Fruit fly (Drosophila melanogaster) whole organism, wandering third instar larva: ENCODE data around the gene CadN2.

Source experiments
- Abd-B ChIP-seq: fragments of >200 bp; optimal IDR thresholded peaks from 2 replicates; lab custom pipeline; 2017; ENCODE audit warnings: missing biosample characterization, missing genetic modification characterization
- CG9705 ChIP-seq: fragments of 200-800 bp; sonication (Bioruptor generic); optimal IDR thresholded peaks from 2 replicates; lab custom pipeline; 2018; ENCODE audit warnings: missing biosample characterization, mild to moderate bottlenecking, missing genetic modification characterization
- Dfd ChIP-seq: fragments of >200 bp; optimal IDR thresholded peaks from 2 replicates; lab custom pipeline; 2017; ENCODE audit warnings: missing biosample characterization, missing genetic modification characterization
- Dif ChIP-seq: fragments of 200-275, 200-300 bp; sonication (Bioruptor generic); optimal IDR thresholded peaks from 2 replicates; lab custom pipeline; 2018; ENCODE audit warnings: missing biosample characterization, missing genetic modification characterization; ENCODE audit not compliant: partially characterized antibody
- GATAd ChIP-seq: sonication (Bioruptor generic); optimal IDR thresholded peaks from 2 replicates; lab custom pipeline; 2016; ENCODE audit warnings: missing biosample characterization, missing genetic modification characterization
- HLH106 ChIP-seq: fragments of 200-800 bp; optimal IDR thresholded peaks from 3 replicates; lab custom pipeline; 2019; ENCODE audit warnings: missing biosample characterization, mild to moderate bottlenecking, missing genetic modification characterization, moderate library complexity
- Hnf4 ChIP-seq: fragments of 200-800 bp; sonication (Bioruptor generic); optimal IDR thresholded peaks from 2 replicates; lab custom pipeline; 2016; ENCODE audit warnings: missing biosample characterization, mild to moderate bottlenecking, missing genetic modification characterization
- Jra ChIP-seq: sonication (Bioruptor generic); optimal IDR thresholded peaks from 2 replicates; lab custom pipeline; 2016; ENCODE audit warnings: missing biosample characterization, missing genetic modification characterization
- Myc ChIP-seq: fragments of >200 bp; optimal IDR thresholded peaks from 2 replicates; lab custom pipeline; 2017
- OdsH ChIP-seq: fragments of 200-800 bp; sonication (Bioruptor generic); optimal IDR thresholded peaks from 2 replicates; lab custom pipeline; 2016; ENCODE audit warnings: missing biosample characterization, mild to moderate bottlenecking, missing genetic modification characterization
- Rel ChIP-seq, 2 experiments: fragments of 200-800 bp; sonication (Bioruptor generic) in 1 of 2; optimal IDR thresholded peaks; 2 replicates in 1 of 2; 3 replicates in 1 of 2; lab custom pipeline; 2016 to 2019; ENCODE audit warnings: mild to moderate bottlenecking in 2 of 2, missing biosample characterization in 2 of 2, missing genetic modification characterization in 2 of 2, moderate library complexity in 1 of 2
- Sp1 ChIP-seq: fragments of 200-800 bp; sonication (Bioruptor generic); optimal IDR thresholded peaks from 3 replicates; lab custom pipeline; 2019; ENCODE audit warnings: missing biosample characterization, mild to moderate bottlenecking, missing genetic modification characterization, moderate library complexity
- Vsx2 ChIP-seq: fragments of 200-300, 225-300 bp; sonication (Bioruptor generic); optimal IDR thresholded peaks from 2 replicates; lab custom pipeline; 2018; ENCODE audit warnings: missing biosample characterization, missing genetic modification characterization; ENCODE audit not compliant: partially characterized antibody
- br ChIP-seq: fragments of 200-800 bp; sonication (Bioruptor generic); optimal IDR thresholded peaks from 2 replicates; lab custom pipeline; 2016; ENCODE audit warnings: missing biosample characterization, missing genetic modification characterization
- brk ChIP-seq: fragments of 200-800 bp; sonication (Bioruptor generic); optimal IDR thresholded peaks from 2 replicates; lab custom pipeline; 2016; ENCODE audit warnings: missing biosample characterization, mild to moderate bottlenecking, missing genetic modification characterization
- dl ChIP-seq, 2 experiments: fragments of 175-275, 200-275 bp in 1 of 2; fragments of 200-275 bp in 1 of 2; sonication (Bioruptor generic); optimal IDR thresholded peaks; lab custom pipeline; 2018; ENCODE audit warnings: mild to moderate bottlenecking in 2 of 2, missing biosample characterization in 2 of 2, missing genetic modification characterization in 2 of 2, moderate library complexity in 2 of 2; ENCODE audit not compliant: partially characterized antibody in 2 of 2, insufficient read depth in 1 of 2
- dmrt93B ChIP-seq: fragments of 200-800 bp; sonication (Bioruptor generic); optimal IDR thresholded peaks from 2 replicates; lab custom pipeline; 2018; ENCODE audit warnings: missing biosample characterization, mild to moderate bottlenecking, missing genetic modification characterization
- dsf ChIP-seq: sonication (Bioruptor generic); optimal IDR thresholded peaks from 2 replicates; lab custom pipeline; 2016; ENCODE audit warnings: missing biosample characterization, missing genetic modification characterization, borderline replicate concordance
- ey ChIP-seq: fragments of 200-800 bp; sonication (Bioruptor generic); optimal IDR thresholded peaks from 2 replicates; lab custom pipeline; 2016; ENCODE audit warnings: missing biosample characterization, missing genetic modification characterization
- foxo ChIP-seq, 2 experiments: fragments of 200-800 bp; sonication (Bioruptor generic); optimal IDR thresholded peaks; 2 replicates in 1 of 2; 3 replicates in 1 of 2; lab custom pipeline; 2016 to 2017; ENCODE audit warnings: missing biosample characterization in 2 of 2, missing genetic modification characterization in 2 of 2
- fru ChIP-seq: fragments of 200-800 bp; sonication (Bioruptor generic); optimal IDR thresholded peaks from 3 replicates; lab custom pipeline; 2016; ENCODE audit warnings: missing biosample characterization, mild to moderate bottlenecking, missing genetic modification characterization
- h ChIP-seq: fragments of 200-800 bp; sonication (Bioruptor generic); optimal IDR thresholded peaks from 3 replicates; lab custom pipeline; 2016; ENCODE audit warnings: missing biosample characterization, mild to moderate bottlenecking, missing genetic modification characterization
- jim ChIP-seq: fragments of 175-275, 200-325 bp; sonication (Bioruptor generic); optimal IDR thresholded peaks from 2 replicates; lab custom pipeline; 2016; ENCODE audit warnings: missing biosample characterization, mild to moderate bottlenecking, missing genetic modification characterization
- lola ChIP-seq: fragments of >200 bp; optimal IDR thresholded peaks from 2 replicates; lab custom pipeline; 2017; ENCODE audit warnings: missing biosample characterization, missing genetic modification characterization
- pan ChIP-seq: fragments of >200 bp; optimal IDR thresholded peaks from 2 replicates; lab custom pipeline; 2017
- psq ChIP-seq: fragments of 200-800 bp; sonication (Bioruptor generic); optimal IDR thresholded peaks from 3 replicates; lab custom pipeline; 2017; ENCODE audit warnings: missing biosample characterization, mild to moderate bottlenecking, missing genetic modification characterization, moderate library complexity
- rgr ChIP-seq: fragments of 200-800 bp; sonication (Bioruptor generic); optimal IDR thresholded peaks from 3 replicates; lab custom pipeline; 2016; ENCODE audit warnings: missing biosample characterization, mild to moderate bottlenecking, missing genetic modification characterization
- sage ChIP-seq: fragments of 200-800 bp; sonication (Bioruptor generic); optimal IDR thresholded peaks from 2 replicates; lab custom pipeline; 2016; ENCODE audit warnings: missing biosample characterization, mild to moderate bottlenecking, missing genetic modification characterization
- sv ChIP-seq: fragments of 200-800 bp; sonication (Bioruptor generic); optimal IDR thresholded peaks from 3 replicates; lab custom pipeline; 2016; ENCODE audit warnings: missing biosample characterization, missing genetic modification characterization
- tai ChIP-seq: sonication (Bioruptor generic); optimal IDR thresholded peaks from 2 replicates; lab custom pipeline; 2016; ENCODE audit warnings: missing biosample characterization, missing genetic modification characterization
- usp ChIP-seq: fragments of >200 bp; optimal IDR thresholded peaks from 2 replicates; lab custom pipeline; 2017; ENCODE audit warnings: missing biosample characterization, missing genetic modification characterization

Gene CadN2

DNA sequence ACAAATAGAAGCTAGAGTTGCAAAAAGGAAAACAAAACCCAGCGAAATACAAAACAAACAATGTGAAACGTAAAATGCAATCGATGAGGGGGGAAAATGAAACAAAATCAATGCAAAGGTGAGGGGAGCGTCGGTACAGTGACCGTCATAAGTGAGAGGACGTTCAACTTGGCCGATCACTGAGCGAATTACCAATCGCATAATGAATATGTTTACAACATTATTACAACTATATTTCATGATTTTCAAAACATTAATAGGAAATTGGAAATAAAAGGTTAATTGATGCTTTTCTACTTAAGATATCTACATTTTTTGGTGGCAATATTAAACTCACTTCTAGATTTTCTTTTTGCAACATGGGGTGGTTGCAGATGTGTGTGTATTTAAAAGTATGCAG, 129.6 kb downstream of the CadN2 start:
- TF ChIP-seq ey: no peak
- no peak for TF ChIP-seq lola (GFP tag; lab: Kevin White, UChicago)
- TF ChIP-seq fru (GFP tag; lab: Kevin White, UChicago): peak; percentile 33
- peak; percentile 16 for TF ChIP-seq Sp1 (GFP tag; lab: Kevin White, UChicago)
- no peak for TF ChIP-seq dl (GFP tag; optimal IDR thresholded peaks at IDR 0.05; lab: Kevin White, UChicago; ENCODE audit: insufficient read depth in 1 of 2, partially characterized antibody in 2 of 2)
- no peak for TF ChIP-seq usp (GFP tag; lab: Kevin White, UChicago)
- TF ChIP-seq HLH106: peak; percentile 24
- TF ChIP-seq foxo (GFP tag; optimal IDR thresholded peaks at IDR 0.05; lab: Kevin White, UChicago): peak in 1 of 2 experiments; percentile 28
- TF ChIP-seq br: peak; percentile 11
- no peak for TF ChIP-seq jim (GFP tag; lab: Kevin White, UChicago)
- TF ChIP-seq Abd-B (GFP tag; lab: Kevin White, UChicago): no peak
- no peak for TF ChIP-seq Dfd (GFP tag; lab: Kevin White, UChicago)
- peak; percentile 21 for TF ChIP-seq psq (GFP tag; lab: Kevin White, UChicago)
- TF ChIP-seq Vsx2 (GFP tag; lab: Kevin White, UChicago): no peak

DNA sequence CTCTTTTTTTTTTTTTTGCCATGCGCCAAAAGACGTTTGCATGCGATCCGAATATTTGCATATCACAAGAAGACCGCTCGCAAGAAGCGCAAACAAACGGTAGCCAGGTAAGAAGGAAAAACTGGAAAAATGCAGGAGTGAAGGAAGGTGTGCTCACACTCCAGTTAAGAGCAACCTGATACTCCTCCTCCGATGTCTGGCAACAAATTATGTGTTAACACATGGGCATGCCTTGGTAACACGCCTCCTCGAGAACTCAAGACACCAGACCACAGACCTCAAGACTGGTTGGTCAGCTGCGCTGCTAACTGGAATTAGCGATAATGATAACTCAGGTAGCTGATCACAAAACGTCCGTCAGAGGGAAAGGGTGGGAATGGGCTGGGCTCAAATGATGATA, 131.3 kb downstream of the CadN2 start:
- no peak for TF ChIP-seq Abd-B (GFP tag; lab: Kevin White, UChicago)
- TF ChIP-seq dmrt93B (GFP tag; lab: Kevin White, UChicago): no peak
- no peak for TF ChIP-seq Hnf4 (GFP tag; lab: Kevin White, UChicago)
- no peak for TF ChIP-seq rgr
- no peak for TF ChIP-seq OdsH (GFP tag; lab: Kevin White, UChicago)
- TF ChIP-seq fru (GFP tag; lab: Kevin White, UChicago): no peak
- TF ChIP-seq Vsx2 (GFP tag; lab: Kevin White, UChicago): no peak

DNA sequence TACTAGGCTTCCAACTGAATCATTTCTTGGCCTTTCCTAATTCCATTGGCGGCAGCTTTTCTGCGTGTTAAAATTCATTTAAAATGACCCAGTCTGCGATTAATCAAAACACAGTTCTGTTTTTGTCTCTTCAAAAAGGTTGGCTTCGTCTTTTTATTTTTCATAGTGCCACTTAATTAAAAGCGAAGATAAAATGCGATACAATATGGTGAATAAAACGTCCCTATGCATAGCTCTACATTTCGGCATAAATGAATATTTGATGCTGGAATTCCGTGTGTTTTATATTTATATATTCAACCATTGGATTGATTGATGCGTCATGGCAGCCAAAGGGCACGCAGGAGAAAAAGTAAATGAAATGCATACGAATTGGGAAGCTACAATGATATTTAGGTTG, 133.5 kb downstream of the CadN2 start:
- TF ChIP-seq Dif (GFP tag; lab: Kevin White, UChicago) (no peak), pan (lab: Kevin White, UChicago) (no peak), GATAd (GFP tag; lab: Kevin White, UChicago) (no peak), ey (no peak), tai (GFP tag; lab: Kevin White, UChicago) (no peak), br (no peak), psq (GFP tag; lab: Kevin White, UChicago) (no peak), sage (no peak), CG9705 (GFP tag; lab: Kevin White, UChicago) (no peak), dsf (GFP tag; lab: Kevin White, UChicago) (no peak), rgr (no peak), h (no peak), Rel (GFP tag; optimal IDR thresholded peaks at IDR 0.05; lab: Kevin White, UChicago) (no peak), Rel (tag; optimal IDR thresholded peaks at IDR 0.05; lab: Kevin White, UChicago) (no peak), Dfd (GFP tag; lab: Kevin White, UChicago) (no peak), foxo (GFP tag; optimal IDR thresholded peaks at IDR 0.05; lab: Kevin White, UChicago) (no peak), fru (GFP tag; lab: Kevin White, UChicago) (no peak), jim (GFP tag; lab: Kevin White, UChicago) (no peak), sv (no peak), Sp1 (GFP tag; lab: Kevin White, UChicago) (no peak)

DNA sequence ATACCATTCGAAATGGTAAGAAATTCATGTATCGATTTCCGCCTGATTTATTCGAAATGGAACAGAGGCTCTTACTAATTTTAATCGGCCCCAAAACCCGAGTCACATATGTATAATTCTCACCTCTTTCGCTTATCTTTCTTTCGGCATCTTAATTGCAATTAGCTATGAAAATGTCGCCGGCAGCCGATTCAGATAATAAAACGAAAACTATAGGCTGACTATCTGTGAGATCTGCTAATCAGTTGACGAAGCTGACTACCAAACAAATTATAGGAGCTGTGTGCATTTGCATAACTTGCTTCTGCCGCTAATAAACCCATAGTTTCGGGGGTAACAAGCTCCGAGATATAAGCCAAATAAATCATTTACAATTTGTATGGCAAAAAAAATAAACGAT, 133.9 kb downstream of the CadN2 start:
- no peak for TF ChIP-seq fru (GFP tag; lab: Kevin White, UChicago)
- TF ChIP-seq dmrt93B (GFP tag; lab: Kevin White, UChicago): no peak
- no peak for TF ChIP-seq brk (GFP tag; lab: Kevin White, UChicago)
- no peak for TF ChIP-seq Myc
- TF ChIP-seq dsf (GFP tag; lab: Kevin White, UChicago): no peak
- no peak for TF ChIP-seq Jra (GFP tag; lab: Kevin White, UChicago)
- TF ChIP-seq HLH106: no peak
- TF ChIP-seq Vsx2 (GFP tag; lab: Kevin White, UChicago): no peak
- TF ChIP-seq sv: no peak
- TF ChIP-seq jim (GFP tag; lab: Kevin White, UChicago): no peak
- no peak for TF ChIP-seq Rel (GFP tag; optimal IDR thresholded peaks at IDR 0.05; lab: Kevin White, UChicago)
- TF ChIP-seq Rel (tag; optimal IDR thresholded peaks at IDR 0.05; lab: Kevin White, UChicago): no peak
- TF ChIP-seq GATAd (GFP tag; lab: Kevin White, UChicago): no peak
- no peak for TF ChIP-seq Dfd (GFP tag; lab: Kevin White, UChicago)
